Fruit fly (Drosophila melanogaster): Measurements from ENCODE around the gene CG32107.

DNA sequence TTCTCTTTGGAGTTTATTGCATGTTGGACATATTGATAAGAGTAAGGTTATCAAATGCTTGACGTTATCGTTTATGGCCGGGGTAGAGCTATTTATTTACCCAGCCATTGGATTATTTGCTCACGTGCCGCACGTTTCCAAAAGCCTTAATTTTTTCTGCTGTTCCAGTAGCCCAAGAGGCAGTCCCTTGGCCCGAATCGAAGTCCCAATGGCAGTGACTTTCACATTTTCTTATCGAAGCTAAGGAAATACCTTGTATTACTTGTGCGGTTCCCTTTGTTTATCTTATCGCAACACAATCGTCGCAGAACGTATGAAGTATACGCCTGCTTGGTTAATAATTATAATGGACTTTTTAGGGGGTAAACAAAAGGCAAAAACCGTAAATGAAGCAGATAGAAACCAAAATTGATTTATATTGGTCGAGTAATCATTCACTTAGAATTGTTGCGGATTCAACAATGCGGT is 28.3 kb upstream of the CG32107 start, which contains the start of gene CG43894:
- TF ChIP-seq gl (tag; optimal IDR thresholded peaks at IDR 0.05) (no peak), EcR (GFP tag; optimal IDR thresholded peaks at IDR 0.05) (no peak), CG17806 (tag; optimal IDR thresholded peaks at IDR 0.05) (no peak), CG9948 (tag; optimal IDR thresholded peaks at IDR 0.05) (no peak), CG14655 (GFP tag; optimal IDR thresholded peaks at IDR 0.05) (no peak), CG32121 (GFP tag; IDR thresholded peaks at IDR 0.05) (no peak), Snoo (tag; optimal IDR thresholded peaks at IDR 0.05) (no peak), CG10348 (GFP tag; IDR thresholded peaks at IDR 0.05) (no peak), CG15710 (tag; optimal IDR thresholded peaks at IDR 0.05) (no peak), Ets98B (GFP tag; IDR thresholded peaks at IDR 0.05) (no peak), CG12605 (GFP tag; IDR thresholded peaks at IDR 0.05) (no peak), CG13204 (GFP tag; optimal IDR thresholded peaks at IDR 0.05) (no peak), Pif1B (GFP tag; optimal IDR thresholded peaks at IDR 0.05) (no peak)

All from whole organism, pupa.